Worm (Caenorhabditis elegans): Measurements from ENCODE around the gene ZK666.14.

DNA sequence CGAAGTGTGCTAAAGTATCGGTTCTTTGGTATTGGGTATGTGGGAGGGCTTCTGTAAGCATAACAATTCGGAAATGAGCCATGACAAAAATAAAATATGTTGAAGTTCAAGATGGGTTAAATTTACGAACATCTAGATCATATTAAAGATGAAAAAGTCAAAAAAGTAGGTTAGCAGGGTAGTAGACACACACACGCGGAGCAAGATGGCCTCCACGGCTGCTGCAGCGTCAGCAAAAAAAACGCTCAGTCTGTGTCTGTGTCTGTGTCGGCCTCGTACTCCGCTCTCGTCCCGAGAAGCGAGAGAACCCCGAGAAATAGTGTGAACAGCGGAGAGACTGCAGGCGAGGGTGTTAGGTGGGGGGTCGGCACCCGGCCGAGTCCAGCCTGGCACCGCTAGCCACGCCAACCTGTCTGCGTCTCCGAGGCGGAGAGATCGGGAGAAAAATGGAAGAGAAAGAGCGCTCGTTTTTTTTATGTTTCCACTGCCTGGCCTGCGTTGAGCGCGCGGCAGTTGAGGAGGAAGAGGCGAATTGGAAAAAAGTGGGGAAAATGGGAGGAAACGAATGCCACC lies 8.0 kb downstream of the ZK666.14 start, which contains the start of gene myrf-1:
- TF ChIP-seq tbx-8 (GFP tag; optimal IDR thresholded peaks at IDR 0.05), result no peak
- no peak for TF ChIP-seq nhr-28 (tag; optimal IDR thresholded peaks at IDR 0.05)
- TF ChIP-seq elt-1 (tag; optimal IDR thresholded peaks at IDR 0.05; ENCODE audit: borderline replicate concordance, insufficient read depth), result no peak
